Worm (Caenorhabditis elegans): ENCODE measurements around the gene T01D3.3.

ce11 chrV:13703960-13704359 lies at the start of gene T01D3.3:
- TF ChIP-seq mep-1 (tag; optimal IDR thresholded peaks at IDR 0.05) (no peak), zfp-2 (tag; optimal IDR thresholded peaks at IDR 0.05) (no peak), pqm-1 (tag; optimal IDR thresholded peaks at IDR 0.05) (no peak), dpl-1 (GFP tag; optimal IDR thresholded peaks at IDR 0.05) (no peak), ama-1 (optimal IDR thresholded peaks at IDR 0.05) (no peak)

All from whole organism, L4 larva.